Worm (Caenorhabditis elegans) whole organism, mixed stage, embryonic: ENCODE data around the gene K02E11.3.
"Not testable (repeated sequence)": the region's sequence is repeated elsewhere in the genome, so short reads cannot be mapped to it uniquely, and the experiment has no call there.

Experiments used
- M03D4.4 ChIP-seq: sonication (generic microtip); optimal IDR thresholded peaks from 2 replicates; lab custom pipeline; 2017; ENCODE audit warnings: mild to moderate bottlenecking, missing genetic modification characterization, missing compliant biosample characterization
- bed-3 ChIP-seq: fragments of 200-800 bp; sonication (Bioruptor generic); optimal IDR thresholded peaks from 3 replicates; lab custom pipeline; 2018; ENCODE audit warnings: mild to moderate bottlenecking, missing genetic modification characterization, moderate library complexity, missing compliant biosample characterization
- blmp-1 ChIP-seq: fragments of 150-350 bp; optimal IDR thresholded peaks from 2 replicates; lab custom pipeline; 2014; ENCODE audit warnings: missing biosample characterization, missing genetic modification characterization
- ceh-39 ChIP-seq: fragments of 150-350 bp; optimal IDR thresholded peaks from 2 replicates; lab custom pipeline; 2014; ENCODE audit warnings: missing biosample characterization, missing genetic modification characterization
- ceh-43 ChIP-seq: fragments of 200-800 bp; sonication (Bioruptor generic); optimal IDR thresholded peaks from 2 replicates; lab custom pipeline; 2018; ENCODE audit warnings: mild to moderate bottlenecking, missing genetic modification characterization, moderate library complexity, missing compliant biosample characterization
- ceh-83 ChIP-seq: fragments of 200-800 bp; sonication (Bioruptor generic); optimal IDR thresholded peaks from 2 replicates; lab custom pipeline; 2018; ENCODE audit warnings: mild to moderate bottlenecking, missing genetic modification characterization, missing compliant biosample characterization
- ces-1 ChIP-seq: fragments of 150-350 bp; optimal IDR thresholded peaks from 2 replicates; lab custom pipeline; 2014; ENCODE audit warnings: missing biosample characterization, missing genetic modification reagents, missing genetic modification characterization
- cnd-1 ChIP-seq: fragments of 200-800 bp; sonication (Bioruptor generic); optimal IDR thresholded peaks from 2 replicates; lab custom pipeline; 2018; ENCODE audit warnings: mild to moderate bottlenecking, missing genetic modification characterization, missing compliant biosample characterization
- drap-1 ChIP-seq: fragments of 200-800 bp; sonication (Bioruptor generic); optimal IDR thresholded peaks from 3 replicates; lab custom pipeline; 2018; ENCODE audit warnings: mild to moderate bottlenecking, missing genetic modification characterization, missing compliant biosample characterization
- elt-1 ChIP-seq: sonication (generic microtip); optimal IDR thresholded peaks from 2 replicates; lab custom pipeline; 2017; ENCODE audit warnings: missing genetic modification characterization, mild to moderate bottlenecking, missing compliant biosample characterization, antibody characterized with exemption, moderate library complexity, borderline replicate concordance; ENCODE audit not compliant: insufficient read depth
- elt-3 ChIP-seq: fragments of 150-350 bp; optimal IDR thresholded peaks from 2 replicates; lab custom pipeline; 2014; ENCODE audit warnings: missing biosample characterization, missing genetic modification characterization
- flh-1 ChIP-seq: fragments of 200-800 bp; sonication (Bioruptor generic); optimal IDR thresholded peaks from 2 replicates; lab custom pipeline; 2018; ENCODE audit warnings: mild to moderate bottlenecking, missing genetic modification characterization, moderate library complexity, missing compliant biosample characterization
- ham-2 ChIP-seq: fragments of 200-800 bp; sonication (Bioruptor generic); optimal IDR thresholded peaks from 2 replicates; lab custom pipeline; 2018; ENCODE audit warnings: mild to moderate bottlenecking, missing genetic modification characterization, missing compliant biosample characterization
- hlh-1 ChIP-seq: fragments of 150-350 bp; optimal IDR thresholded peaks from 2 replicates; lab custom pipeline; 2014; ENCODE audit warnings: missing biosample characterization, missing genetic modification reagents, missing genetic modification characterization
- lin-13 ChIP-seq: fragments of 150-350 bp; optimal IDR thresholded peaks from 2 replicates; lab custom pipeline; 2014; ENCODE audit warnings: missing biosample characterization, missing genetic modification characterization
- lin-32 ChIP-seq: fragments of 200-800 bp; sonication (Bioruptor generic); optimal IDR thresholded peaks from 2 replicates; lab custom pipeline; 2018; ENCODE audit warnings: mild to moderate bottlenecking, missing genetic modification characterization, missing compliant biosample characterization
- lsy-2 ChIP-seq: fragments of 150-350 bp; optimal IDR thresholded peaks from 2 replicates; lab custom pipeline; 2014; ENCODE audit warnings: missing biosample characterization, missing genetic modification characterization
- mep-1 ChIP-seq: fragments of 150-350 bp; optimal IDR thresholded peaks from 2 replicates; lab custom pipeline; 2017; ENCODE audit warnings: missing biosample characterization, missing genetic modification reagents, missing genetic modification characterization, inconsistent platforms
- mls-2 ChIP-seq: sonication (generic microtip); optimal IDR thresholded peaks from 2 replicates; lab custom pipeline; 2016; ENCODE audit warnings: mild to moderate bottlenecking, missing genetic modification characterization, moderate library complexity, missing compliant biosample characterization
- nhr-12 ChIP-seq: fragments of 150-350 bp; optimal IDR thresholded peaks from 2 replicates; lab custom pipeline; 2014; ENCODE audit warnings: missing biosample characterization, missing genetic modification characterization
- nhr-2 ChIP-seq: fragments of 150-350 bp; optimal IDR thresholded peaks from 2 replicates; lab custom pipeline; 2014; ENCODE audit warnings: missing biosample characterization, missing genetic modification characterization
- nhr-28 ChIP-seq: fragments of 150-350 bp; optimal IDR thresholded peaks from 2 replicates; lab custom pipeline; 2014; ENCODE audit warnings: missing biosample characterization, missing genetic modification characterization
- nhr-76 ChIP-seq: sonication (generic microtip); optimal IDR thresholded peaks from 2 replicates; lab custom pipeline; 2017; ENCODE audit warnings: missing biosample characterization, missing genetic modification characterization
- pha-4 ChIP-seq: fragments of 150-350 bp; optimal IDR thresholded peaks from 2 replicates; lab custom pipeline; 2018; ENCODE audit warnings: missing biosample characterization, missing genetic modification reagents, missing genetic modification characterization
- sem-2 ChIP-seq: fragments of 200-800 bp; sonication (Bioruptor generic); optimal IDR thresholded peaks from 2 replicates; lab custom pipeline; 2018; ENCODE audit warnings: mild to moderate bottlenecking, missing genetic modification characterization, missing compliant biosample characterization
- snpc-4 ChIP-seq: fragments of 150-350 bp; optimal IDR thresholded peaks from 2 replicates; lab custom pipeline; 2014; ENCODE audit warnings: missing biosample characterization, missing genetic modification characterization
- sptf-1 ChIP-seq: sonication (generic microtip); optimal IDR thresholded peaks from 2 replicates; lab custom pipeline; 2017; ENCODE audit warnings: mild to moderate bottlenecking, missing genetic modification characterization, moderate library complexity, missing compliant biosample characterization
- tbx-8 ChIP-seq: fragments of 200-800 bp; sonication (Bioruptor generic); optimal IDR thresholded peaks from 2 replicates; lab custom pipeline; 2018; ENCODE audit warnings: mild to moderate bottlenecking, missing genetic modification characterization, moderate library complexity, missing compliant biosample characterization
- unc-120 ChIP-seq: sonication (generic microtip); optimal IDR thresholded peaks from 2 replicates; lab custom pipeline; 2017; ENCODE audit warnings: missing genetic modification characterization, missing compliant biosample characterization; ENCODE audit not compliant: poor library complexity, severe bottlenecking
- unc-39 ChIP-seq: fragments of 150-350 bp; optimal IDR thresholded peaks from 2 replicates; lab custom pipeline; 2014; ENCODE audit warnings: missing biosample characterization, missing genetic modification characterization
- unc-62 ChIP-seq: fragments of 150-350 bp; optimal IDR thresholded peaks from 2 replicates; lab custom pipeline; 2014; ENCODE audit warnings: missing biosample characterization, missing genetic modification reagents, missing genetic modification characterization
- zip-8 ChIP-seq: fragments of 150-350 bp; optimal IDR thresholded peaks from 2 replicates; lab custom pipeline; 2014; ENCODE audit warnings: missing biosample characterization, missing genetic modification characterization

K02E11.3 gene

DNA sequence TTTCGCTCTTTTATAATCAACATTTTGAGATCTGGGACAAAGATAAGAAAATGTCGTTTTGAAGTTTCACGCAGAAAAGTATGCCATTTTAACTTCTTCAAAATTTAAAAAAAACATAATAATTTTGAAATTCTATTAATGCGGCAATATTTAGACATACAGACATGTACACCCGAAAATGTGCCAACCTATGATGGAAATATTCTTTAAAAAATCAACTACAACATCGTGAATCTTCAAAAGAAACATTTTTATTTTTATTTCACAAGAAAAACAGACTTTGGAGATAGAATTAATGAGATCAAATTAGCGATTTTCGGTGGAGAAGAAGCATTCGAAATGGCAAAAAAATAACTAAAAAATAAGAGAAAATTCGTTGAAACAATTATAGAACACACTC is 31.6 kb downstream of the K02E11.3 start, which contains the start of gene T16A9.5:
TSS of gene T16A9.5 (minus strand) at position 101 of the 400 bp plus-strand sequence.
- TF ChIP-seq bed-3 (GFP tag; lab: Kevin White, UChicago) (no peak), unc-120 (tag; lab: Kevin White, UChicago) (no peak), elt-1 (tag; lab: Kevin White, UChicago) (no peak), lsy-2 (tag; lab: Kevin White, UChicago) (no peak), blmp-1 (no peak), ceh-39 (no peak), nhr-76 (tag; lab: Kevin White, UChicago) (no peak), zip-8 (tag; lab: Kevin White, UChicago) (no peak), nhr-28 (tag; lab: Kevin White, UChicago) (no peak), ceh-43 (GFP tag; lab: Kevin White, UChicago) (no peak), mls-2 (tag; lab: Kevin White, UChicago) (no peak)

DNA sequence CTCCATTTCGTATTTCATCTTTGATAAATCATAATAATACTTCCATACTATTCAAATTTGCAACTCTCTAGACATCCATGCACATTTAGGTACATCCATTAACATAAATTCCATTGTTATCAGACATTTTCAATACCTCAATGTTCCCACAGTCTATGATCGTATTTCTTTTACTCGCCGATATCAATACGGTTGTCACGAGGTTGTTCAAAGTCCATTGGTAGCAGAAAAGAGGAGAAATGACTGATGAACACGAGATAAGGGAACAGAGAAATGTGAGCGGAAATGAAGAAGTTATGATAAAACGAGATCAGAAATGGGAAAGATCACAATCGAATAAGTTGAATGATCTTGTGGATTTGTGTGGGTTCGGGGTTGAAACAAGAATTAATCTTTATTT is 33.8 kb downstream of the K02E11.3 start:
- TF ChIP-seq mep-1 (tag; lab: Kevin White, UChicago) (no peak), snpc-4 (tag; lab: Kevin White, UChicago) (no peak), elt-3 (tag; lab: Kevin White, UChicago) (no peak), zip-8 (tag; lab: Kevin White, UChicago) (no peak), ham-2 (no peak), sptf-1 (no peak), mls-2 (tag; lab: Kevin White, UChicago) (no peak), lin-32 (GFP tag; lab: Kevin White, UChicago) (no peak), nhr-76 (tag; lab: Kevin White, UChicago) (no peak), nhr-2 (tag; lab: Kevin White, UChicago) (no peak), M03D4.4 (tag; lab: Kevin White, UChicago) (no peak), tbx-8 (GFP tag; lab: Kevin White, UChicago) (no peak), unc-120 (tag; lab: Kevin White, UChicago) (no peak), pha-4 (tag; lab: Kevin White, UChicago) (no peak), bed-3 (GFP tag; lab: Kevin White, UChicago) (no peak), lsy-2 (tag; lab: Kevin White, UChicago) (no peak), sem-2 (GFP tag; lab: Kevin White, UChicago) (no peak), flh-1 (no peak), hlh-1 (no peak)

DNA sequence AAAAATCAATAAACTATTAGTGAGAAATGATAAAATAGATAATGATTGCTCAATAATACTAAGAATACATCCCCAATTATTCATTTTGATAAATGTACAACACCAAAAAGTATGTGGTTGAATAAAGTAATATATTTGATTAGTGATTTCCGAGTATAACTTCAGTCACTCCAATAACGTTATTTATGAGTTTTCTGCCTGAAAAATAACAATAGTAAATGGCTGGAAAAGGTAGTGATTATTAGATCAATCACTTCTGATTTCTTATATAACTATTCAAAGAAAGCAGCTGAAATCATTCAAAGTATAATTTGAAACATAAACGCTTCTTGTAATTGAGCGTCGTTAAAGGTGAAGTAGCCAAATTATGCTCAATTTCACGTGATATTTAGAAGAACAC is 35.9 kb downstream of the K02E11.3 start, which contains the start of gene str-230:
TSS of gene str-230 (minus strand) at position 101 of the 400 bp plus-strand sequence.
- no peak for TF ChIP-seq bed-3 (GFP tag; lab: Kevin White, UChicago)
- no peak for TF ChIP-seq unc-39 (tag; lab: Kevin White, UChicago)
- TF ChIP-seq lsy-2 (tag; lab: Kevin White, UChicago): no peak
- no peak for TF ChIP-seq nhr-2 (tag; lab: Kevin White, UChicago)
- TF ChIP-seq drap-1 (GFP tag; lab: Kevin White, UChicago): no peak
- TF ChIP-seq unc-62: no peak
- no peak for TF ChIP-seq lin-32 (GFP tag; lab: Kevin White, UChicago)
- TF ChIP-seq ceh-83: no peak
- TF ChIP-seq mep-1 (tag; lab: Kevin White, UChicago): no peak
- TF ChIP-seq nhr-28 (tag; lab: Kevin White, UChicago): no peak
- no peak for TF ChIP-seq ham-2
- no peak for TF ChIP-seq unc-120 (tag; lab: Kevin White, UChicago)
- TF ChIP-seq nhr-76 (tag; lab: Kevin White, UChicago): no peak
- TF ChIP-seq tbx-8 (GFP tag; lab: Kevin White, UChicago): no peak
- TF ChIP-seq cnd-1 (tag; lab: Kevin White, UChicago): no peak
- no peak for TF ChIP-seq ceh-39
- no peak for TF ChIP-seq nhr-12 (tag; lab: Kevin White, UChicago)
- TF ChIP-seq lin-13: no peak

DNA sequence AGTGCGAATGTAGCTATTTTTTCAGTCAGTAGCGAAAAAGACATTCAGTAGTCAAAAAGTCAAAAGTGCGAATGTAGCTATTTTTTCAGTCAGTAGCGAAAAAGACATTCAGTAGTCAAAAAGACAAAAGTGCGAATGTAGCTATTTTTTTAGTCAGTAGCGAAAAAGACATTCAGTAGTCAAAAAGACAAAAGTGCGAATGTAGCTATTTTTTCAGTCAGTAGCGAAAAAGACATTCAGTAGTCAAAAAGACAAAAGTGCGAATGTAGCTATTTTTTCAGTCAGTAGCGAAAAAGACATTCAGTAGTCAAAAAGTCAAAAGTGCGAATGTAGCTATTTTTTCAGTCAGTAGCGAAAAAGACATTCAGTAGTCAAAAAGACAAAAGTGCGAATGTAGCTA is 41.4 kb downstream of the K02E11.3 start, which contains the start of gene T16A9.3:
TSS of gene T16A9.3 (plus strand) at position 301 of the 400 bp plus-strand sequence.
- not testable (repeated sequence) for TF ChIP-seq M03D4.4 (tag; lab: Kevin White, UChicago); ces-1 (GFP tag; lab: Kevin White, UChicago); zip-8 (tag; lab: Kevin White, UChicago)
- TF ChIP-seq, all 35 proteins: peak for 0; not testable (repeated sequence) for 35
